Worm (Caenorhabditis elegans) whole organism, L2 larva: ENCODE results near the gene frpr-10.
A peak's percentile ranks its signal among the peaks of the same experiment; 100 is the strongest.

Source experiments
- C34F6.9 ChIP-seq: fragments of 150-350 bp; optimal IDR thresholded peaks from 2 replicates; lab custom pipeline; 2014; ENCODE audit warnings: missing biosample characterization, missing genetic modification characterization
- F13H6.1 ChIP-seq: sonication (generic microtip); optimal IDR thresholded peaks from 2 replicates; lab custom pipeline; 2016; ENCODE audit warnings: missing genetic modification characterization, missing compliant biosample characterization
- Y55F3AM.14 ChIP-seq: fragments of 200-800 bp; sonication (Bioruptor generic); optimal IDR thresholded peaks from 2 replicates; lab custom pipeline; 2018; ENCODE audit warnings: mild to moderate bottlenecking, missing genetic modification characterization, missing compliant biosample characterization
- alr-1 ChIP-seq: fragments of 150-350 bp; optimal IDR thresholded peaks from 2 replicates; lab custom pipeline; 2014; ENCODE audit warnings: missing biosample characterization, missing genetic modification characterization
- aly-2 ChIP-seq: fragments of 150-350 bp; optimal IDR thresholded peaks from 2 replicates; lab custom pipeline; 2014; ENCODE audit warnings: missing biosample characterization, missing genetic modification characterization
- ama-1 ChIP-seq: fragments of 150-350 bp; optimal IDR thresholded peaks from 2 replicates; lab custom pipeline; 2018; ENCODE audit warnings: inconsistent platforms
- blmp-1 ChIP-seq: sonication (generic microtip); optimal IDR thresholded peaks from 2 replicates; lab custom pipeline; 2017; ENCODE audit warnings: missing genetic modification characterization, mild to moderate bottlenecking, missing compliant biosample characterization, antibody characterized with exemption, moderate library complexity; ENCODE audit not compliant: insufficient read depth
- ceh-82 ChIP-seq: fragments of 150-350 bp; optimal IDR thresholded peaks from 2 replicates; lab custom pipeline; 2014; ENCODE audit warnings: missing biosample characterization, missing genetic modification characterization
- crh-2 ChIP-seq: sonication (generic microtip); optimal IDR thresholded peaks from 2 replicates; lab custom pipeline; 2017; ENCODE audit warnings: missing biosample characterization, missing genetic modification characterization
- elt-1 ChIP-seq: fragments of 150-350 bp; optimal IDR thresholded peaks from 2 replicates; lab custom pipeline; 2014; ENCODE audit warnings: missing biosample characterization, missing genetic modification characterization
- gmeb-1 ChIP-seq: fragments of 150-350 bp; optimal IDR thresholded peaks from 2 replicates; lab custom pipeline; 2014; ENCODE audit warnings: missing biosample characterization, missing genetic modification characterization
- lin-11 ChIP-seq: fragments of 150-350 bp; sonication (generic microtip); optimal IDR thresholded peaks from 2 replicates; lab custom pipeline; 2014; ENCODE audit warnings: missing biosample characterization, missing genetic modification characterization, inconsistent platforms, mixed read lengths
- lin-13 ChIP-seq: fragments of 150-350 bp; optimal IDR thresholded peaks from 2 replicates; lab custom pipeline; 2014; ENCODE audit warnings: missing biosample characterization, missing genetic modification reagents, missing genetic modification characterization
- lsy-2 ChIP-seq, 2 experiments: fragments of 150-350 bp in 1 of 2; sonication (generic microtip) in 1 of 2; optimal IDR thresholded peaks; 2 replicates each; lab custom pipeline; 2014 to 2017; ENCODE audit warnings: missing biosample characterization in 2 of 2, missing genetic modification characterization in 2 of 2
- mab-5 ChIP-seq: fragments of 150-350 bp; optimal IDR thresholded peaks from 2 replicates; lab custom pipeline; 2014; ENCODE audit warnings: missing biosample characterization, missing genetic modification characterization
- mbf-1 ChIP-seq: sonication (generic microtip); optimal IDR thresholded peaks from 2 replicates; lab custom pipeline; 2017; ENCODE audit warnings: missing biosample characterization, missing genetic modification characterization
- mdl-1 ChIP-seq, 2 experiments: fragments of 150-350 bp in 1 of 2; sonication (generic microtip) in 1 of 2; optimal IDR thresholded peaks; 2 replicates each; lab custom pipeline; 2017; ENCODE audit warnings: missing biosample characterization in 2 of 2, missing genetic modification characterization in 2 of 2
- nhr-12 ChIP-seq: fragments of 150-350 bp; optimal IDR thresholded peaks from 2 replicates; lab custom pipeline; 2014; ENCODE audit warnings: missing biosample characterization, missing genetic modification characterization
- nhr-129 ChIP-seq: fragments of 150-350 bp; optimal IDR thresholded peaks from 2 replicates; lab custom pipeline; 2014; ENCODE audit warnings: missing biosample characterization, missing genetic modification characterization
- nhr-25 ChIP-seq: fragments of 150-350 bp; sonication (generic microtip); optimal IDR thresholded peaks from 3 replicates; lab custom pipeline; 2014; ENCODE audit warnings: missing biosample characterization, missing genetic modification characterization
- nhr-77 ChIP-seq: fragments of 150-350 bp; optimal IDR thresholded peaks from 2 replicates; lab custom pipeline; 2014; ENCODE audit warnings: missing biosample characterization, missing genetic modification characterization
- peb-1 ChIP-seq: fragments of 150-350 bp; optimal IDR thresholded peaks from 2 replicates; lab custom pipeline; 2014; ENCODE audit warnings: missing biosample characterization, missing genetic modification characterization
- skn-1 ChIP-seq: sonication (generic microtip); optimal IDR thresholded peaks from 2 replicates; lab custom pipeline; 2017; ENCODE audit warnings: missing biosample characterization, missing genetic modification characterization
- sma-9 ChIP-seq, 2 experiments: fragments of 150-350 bp in 1 of 2; sonication (generic microtip) in 1 of 2; optimal IDR thresholded peaks; 2 replicates each; lab custom pipeline; 2014 to 2016; ENCODE audit warnings: missing genetic modification characterization in 2 of 2, mild to moderate bottlenecking in 1 of 2, missing biosample characterization in 1 of 2, missing compliant biosample characterization in 1 of 2, missing genetic modification reagents in 1 of 2, moderate library complexity in 1 of 2
- unc-55 ChIP-seq: fragments of 150-350 bp; sonication (generic microtip); optimal IDR thresholded peaks from 3 replicates; lab custom pipeline; 2014; ENCODE audit warnings: missing biosample characterization, missing genetic modification reagents, missing genetic modification characterization
- zag-1 ChIP-seq: fragments of 150-350 bp; optimal IDR thresholded peaks from 2 replicates; lab custom pipeline; 2014; ENCODE audit warnings: missing biosample characterization, missing genetic modification characterization
- ztf-1 ChIP-seq: fragments of 200-800 bp; sonication (Bioruptor generic); conservative IDR thresholded peaks from 2 replicates; pipeline ENCODE4 v1.3.6; 2022; ENCODE audit warnings: missing genetic modification characterization, missing compliant biosample characterization
- ztf-11 ChIP-seq: sonication (generic microtip); optimal IDR thresholded peaks from 2 replicates; lab custom pipeline; 2017; ENCODE audit warnings: missing biosample characterization, missing genetic modification characterization

frpr-10 gene

ce11 chrIV:7976210-7976609, 18.6 kb downstream of the frpr-10 start, which contains the start of gene F57H12.6:
TSS of gene F57H12.6 (minus strand) at chrIV:7976310.
- TF ChIP-seq zag-1 (no peak), ceh-82 (tag; lab: Kevin White, UChicago) (no peak), gmeb-1 (tag; lab: Kevin White, UChicago) (no peak), ztf-1 (GFP tag; lab: Robert Waterston, UW) (no peak), lin-13 (GFP tag; lab: Kevin White, UChicago) (no peak), peb-1 (no peak)

- TF ChIP-seq peb-1 (no peak), nhr-25 (tag; lab: Kevin White, UChicago) (peak; percentile 41), blmp-1 (tag; lab: Kevin White, UChicago) (peak; percentile 78)
These were observed 19.9 kb downstream of the frpr-10 start, which contains the start of gene ora-1 for ce11 chrIV:7977452-7977940. TSS of gene ora-1 (plus strand) at chrIV:7977890.

- peak; percentile 48 for TF ChIP-seq C34F6.9 (tag; lab: Kevin White, UChicago)
- peak; percentile 73 for TF ChIP-seq unc-55
- no peak for TF ChIP-seq ztf-11 (tag; lab: Kevin White, UChicago)
- no peak for TF ChIP-seq lin-11 (tag; lab: Kevin White, UChicago)
- peak; percentile 17 for TF ChIP-seq zag-1
- peak; percentile 42 for TF ChIP-seq mab-5 (tag; lab: Kevin White, UChicago)
- peak; percentile 16 for TF ChIP-seq sma-9 (GFP tag; optimal IDR thresholded peaks at IDR 0.05; lab: Kevin White, UChicago)
- TF ChIP-seq sma-9 (tag; optimal IDR thresholded peaks at IDR 0.05; lab: Kevin White, UChicago), result no peak
- TF ChIP-seq mbf-1 (tag; lab: Kevin White, UChicago), result no peak
- TF ChIP-seq skn-1 (tag; lab: Kevin White, UChicago), result no peak
- peak; percentile 13 for TF ChIP-seq crh-2
These were observed 22.0 kb downstream of the frpr-10 start, which contains the start of gene unc-24 for ce11 chrIV:7979588-7979987. TSS of gene unc-24 (plus strand) at chrIV:7979870.

ce11 chrIV:7982024-7982576, 24.5 kb downstream of the frpr-10 start, which contains the start of gene arf-5:
TSS of gene arf-5 (plus strand) at chrIV:7982526.
- no peak for TF ChIP-seq ama-1 (lab: Kevin White, UChicago)
- no peak for TF ChIP-seq peb-1
- TF ChIP-seq nhr-77, result no peak
- TF ChIP-seq nhr-129 (tag; lab: Kevin White, UChicago), result peak; percentile 42
- peak; percentile 37 for TF ChIP-seq lin-13 (GFP tag; lab: Kevin White, UChicago)
- TF ChIP-seq mdl-1 (tag; optimal IDR thresholded peaks at IDR 0.05; lab: Kevin White, UChicago), result peak in 1 of 2 experiments; percentile 36
- TF ChIP-seq alr-1 (tag; lab: Kevin White, UChicago), result no peak
- TF ChIP-seq unc-55, result peak; percentile 52
- TF ChIP-seq C34F6.9 (tag; lab: Kevin White, UChicago), result peak; percentile 48
- TF ChIP-seq lsy-2 (tag; optimal IDR thresholded peaks at IDR 0.05; lab: Kevin White, UChicago), result peak in 1 of 2 experiments; percentile 74
- TF ChIP-seq mab-5 (tag; lab: Kevin White, UChicago), result no peak
- peak; percentile 9 for TF ChIP-seq lin-11 (tag; lab: Kevin White, UChicago)
- peak; percentile 73 for TF ChIP-seq crh-2

- peak; percentile 4 for TF ChIP-seq sma-9 (GFP tag; optimal IDR thresholded peaks at IDR 0.05; lab: Kevin White, UChicago)
- no peak for TF ChIP-seq sma-9 (tag; optimal IDR thresholded peaks at IDR 0.05; lab: Kevin White, UChicago)
- peak; percentile 4 for TF ChIP-seq elt-1 (tag; lab: Kevin White, UChicago)
- TF ChIP-seq F13H6.1 (tag; lab: Kevin White, UChicago), result no peak
- no peak for TF ChIP-seq aly-2
- TF ChIP-seq Y55F3AM.14 (GFP tag; lab: Kevin White, UChicago), result no peak
These were observed 25.4 kb downstream of the frpr-10 start for ce11 chrIV:7983021-7983420.

ce11 chrIV:7983728-7984346, 26.2 kb downstream of the frpr-10 start:
- TF ChIP-seq nhr-129 (tag; lab: Kevin White, UChicago) (peak; percentile 19), zag-1 (no peak), nhr-12 (tag; lab: Kevin White, UChicago) (no peak), nhr-25 (tag; lab: Kevin White, UChicago) (peak; percentile 8)
